Worm (Caenorhabditis elegans): ENCODE measurements around the gene smim-14.

DNA sequence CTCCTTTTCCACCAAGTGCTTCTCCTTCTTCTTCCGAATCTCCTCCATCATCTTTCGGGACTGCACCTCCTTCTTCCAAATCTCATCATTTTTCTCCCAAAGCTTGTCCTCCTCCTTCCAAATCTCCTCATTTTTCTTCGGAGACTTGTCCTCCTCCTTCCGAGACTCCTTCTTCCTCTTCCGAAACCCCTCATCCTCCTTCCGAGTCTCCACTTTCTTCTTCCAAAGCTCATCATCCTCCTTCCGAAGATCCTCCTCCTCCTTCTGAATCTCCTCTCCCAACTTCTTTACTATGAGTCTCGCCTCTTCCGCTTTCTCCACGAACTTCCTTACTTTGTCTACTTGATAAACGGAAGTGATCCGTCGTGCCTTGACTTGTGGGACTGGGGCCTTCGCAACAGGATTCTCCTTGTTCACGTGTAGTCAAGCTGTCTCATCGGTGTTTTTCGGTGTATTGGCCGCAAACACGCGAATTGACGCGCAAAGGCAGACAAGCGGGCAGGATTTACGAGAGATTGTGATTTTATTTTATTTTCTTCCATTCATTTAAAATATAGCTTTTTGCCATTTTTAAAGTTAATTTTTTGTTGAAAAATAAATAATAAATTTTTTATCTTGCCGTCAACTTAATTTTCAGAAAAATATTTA is 16.9 kb downstream of the smim-14 start, which contains the start of the genes K01A11.3 and C34C12.12:
- no peak for TF ChIP-seq flt-1 (GFP tag; IDR thresholded peaks at IDR 0.05)
- no peak for TF ChIP-seq cog-1 (tag; optimal IDR thresholded peaks at IDR 0.05)
- no peak for TF ChIP-seq ref-1 (GFP tag; conservative IDR thresholded peaks at IDR 0.05)
- TF ChIP-seq tab-1 (GFP tag; IDR thresholded peaks at IDR 0.05) = no peak
- no peak for TF ChIP-seq ztf-23 (GFP tag; IDR thresholded peaks at IDR 0.05)
- no peak for TF ChIP-seq T22C8.4 (GFP tag; IDR thresholded peaks at IDR 0.05)

Data from whole organism, midembryonic.